Worm (Caenorhabditis elegans) whole organism, young adult: ENCODE measurements around the gene F37B4.10.

Source experiments
- B0261.1 ChIP-seq: sonication (generic microtip); optimal IDR thresholded peaks from 2 replicates; lab custom pipeline; 2016; ENCODE audit warnings: mild to moderate bottlenecking, missing genetic modification characterization, moderate library complexity, missing compliant biosample characterization
- C17E4.6 ChIP-seq: fragments of 200-800 bp; sonication (Bioruptor generic); IDR thresholded peaks from 2 replicates; pipeline ENCODE4 v1.3.6; 2022; ENCODE audit warnings: missing genetic modification reagents, missing genetic modification characterization, missing compliant biosample characterization
- F10E7.11 ChIP-seq: sonication (generic microtip); optimal IDR thresholded peaks from 2 replicates; lab custom pipeline; 2017; ENCODE audit warnings: mild to moderate bottlenecking, missing genetic modification characterization, moderate library complexity, missing compliant biosample characterization
- F22D6.2 ChIP-seq: sonication (generic microtip); optimal IDR thresholded peaks from 2 replicates; lab custom pipeline; 2016; ENCODE audit warnings: mild to moderate bottlenecking, missing genetic modification characterization, missing compliant biosample characterization
- F23B12.7 ChIP-seq: sonication (generic microtip); optimal IDR thresholded peaks from 2 replicates; lab custom pipeline; 2017; ENCODE audit warnings: missing genetic modification characterization, mild to moderate bottlenecking, missing compliant biosample characterization, antibody characterized with exemption, moderate library complexity; ENCODE audit not compliant: insufficient read depth
- F37B4.10 ChIP-seq: fragments of 200-800 bp; sonication (Bioruptor generic); IDR thresholded peaks from 2 replicates; pipeline ENCODE4 v1.3.6; 2022; ENCODE audit warnings: missing genetic modification characterization, missing compliant biosample characterization
- F49E8.2 ChIP-seq: sonication (generic microtip); optimal IDR thresholded peaks from 3 replicates; lab custom pipeline; 2017; ENCODE audit warnings: missing genetic modification characterization, mild to moderate bottlenecking, missing compliant biosample characterization, antibody characterized with exemption, moderate library complexity; ENCODE audit not compliant: insufficient read depth
- F52B5.7 ChIP-seq: sonication (generic microtip); optimal IDR thresholded peaks from 2 replicates; lab custom pipeline; 2016; ENCODE audit warnings: mild to moderate bottlenecking, missing genetic modification characterization, missing compliant biosample characterization
- T07F8.4 ChIP-seq: sonication (generic microtip); optimal IDR thresholded peaks from 2 replicates; lab custom pipeline; 2016; ENCODE audit warnings: mild to moderate bottlenecking, missing genetic modification characterization, moderate library complexity, missing compliant biosample characterization
- T26A5.8 ChIP-seq: sonication (generic microtip); optimal IDR thresholded peaks from 2 replicates; lab custom pipeline; 2016; ENCODE audit warnings: missing genetic modification characterization, missing compliant biosample characterization
- Y53F4B.3 ChIP-seq: fragments of 200-800 bp; sonication (Bioruptor generic); IDR thresholded peaks from 2 replicates; pipeline ENCODE4 v1.3.6; 2022; ENCODE audit warnings: missing genetic modification reagents, missing genetic modification characterization, missing compliant biosample characterization
- Y79H2A.3 ChIP-seq: fragments of 200-800 bp; sonication (Bioruptor generic); conservative IDR thresholded peaks from 2 replicates; pipeline ENCODE4 v1.3.6; 2022; ENCODE audit warnings: missing genetic modification reagents, missing genetic modification characterization, missing compliant biosample characterization
- ama-1 ChIP-seq, 3 experiments: fragments of 150-350 bp in 1 of 3; sonication (generic microtip) in 2 of 3; optimal IDR thresholded peaks; 2 replicates each; lab custom pipeline; 2014 to 2018; ENCODE audit warnings: missing biosample characterization in 2 of 3, missing genetic modification characterization in 2 of 3, missing genetic modification reagents in 2 of 3
- aptf-2 ChIP-seq: fragments of 200-800 bp; sonication (Bioruptor generic); conservative IDR thresholded peaks from 2 replicates; pipeline ENCODE4 v1.3.6; 2022; ENCODE audit warnings: missing genetic modification reagents, missing genetic modification characterization, missing compliant biosample characterization
- aptf-3 ChIP-seq: fragments of 200-800 bp; sonication (Bioruptor generic); IDR thresholded peaks from 2 replicates; pipeline ENCODE4 v1.3.6; 2022; ENCODE audit warnings: missing genetic modification characterization, missing compliant biosample characterization
- attf-6 ChIP-seq: fragments of 200-800 bp; sonication (Bioruptor generic); IDR thresholded peaks from 2 replicates; pipeline ENCODE4 v1.3.6; 2022; ENCODE audit warnings: missing genetic modification reagents, missing genetic modification characterization, missing compliant biosample characterization
- ceh-91 ChIP-seq: fragments of 200-800 bp; sonication (Bioruptor generic); IDR thresholded peaks from 2 replicates; pipeline ENCODE4 v1.3.6; 2022; ENCODE audit warnings: missing genetic modification reagents, missing genetic modification characterization, missing compliant biosample characterization
- dox-1 ChIP-seq: fragments of 200-800 bp; sonication (Bioruptor generic); IDR thresholded peaks from 2 replicates; pipeline ENCODE4 v1.3.6; 2022; ENCODE audit warnings: missing genetic modification reagents, missing genetic modification characterization, missing compliant biosample characterization
- dpl-1 ChIP-seq: fragments of 150-350 bp; optimal IDR thresholded peaks from 2 replicates; lab custom pipeline; 2014; ENCODE audit warnings: missing biosample characterization, missing genetic modification reagents, missing genetic modification characterization
- him-1 ChIP-seq: sonication (generic microtip); optimal IDR thresholded peaks from 2 replicates; lab custom pipeline; 2016; ENCODE audit warnings: missing genotype, missing genetic modification reagents, missing genetic modification characterization, missing compliant biosample characterization
- hrde-1 ChIP-seq: sonication (generic microtip); optimal IDR thresholded peaks from 2 replicates; lab custom pipeline; 2016; ENCODE audit warnings: missing genetic modification characterization, mild to moderate bottlenecking, missing compliant biosample characterization, moderate library complexity, missing genotype, missing genetic modification reagents, borderline replicate concordance
- hsf-1 ChIP-seq: fragments of 200-800 bp; sonication (Bioruptor generic); IDR thresholded peaks from 2 replicates; pipeline ENCODE4 v1.3.6; 2022; ENCODE audit warnings: missing genetic modification reagents, missing genetic modification characterization, missing compliant biosample characterization
- lin-26 ChIP-seq: fragments of 200-800 bp; sonication (Bioruptor generic); IDR thresholded peaks from 2 replicates; pipeline ENCODE4 v1.3.6; 2022; ENCODE audit warnings: missing genetic modification reagents, missing genetic modification characterization, missing compliant biosample characterization
- madf-3 ChIP-seq: fragments of 200-800 bp; sonication (Bioruptor generic); IDR thresholded peaks from 2 replicates; pipeline ENCODE4 v1.3.6; 2022; ENCODE audit warnings: missing genetic modification reagents, missing genetic modification characterization, missing compliant biosample characterization
- mes-4 ChIP-seq: sonication (generic microtip); optimal IDR thresholded peaks from 2 replicates; lab custom pipeline; 2016; ENCODE audit warnings: missing genotype, missing genetic modification characterization, missing compliant biosample characterization
- nfya-1 ChIP-seq: sonication (generic microtip); optimal IDR thresholded peaks from 2 replicates; lab custom pipeline; 2017; ENCODE audit warnings: antibody characterized with exemption, missing compliant biosample characterization, missing genetic modification characterization, borderline replicate concordance; ENCODE audit not compliant: insufficient read depth
- nhr-120 ChIP-seq: fragments of 200-800 bp; sonication (Bioruptor generic); IDR thresholded peaks from 2 replicates; pipeline ENCODE4 v1.3.6; 2022; ENCODE audit warnings: missing genetic modification characterization, missing compliant biosample characterization
- nhr-179 ChIP-seq: sonication (generic microtip); optimal IDR thresholded peaks from 2 replicates; lab custom pipeline; 2016; ENCODE audit warnings: mild to moderate bottlenecking, missing genetic modification characterization, missing compliant biosample characterization
- nhr-80 ChIP-seq: sonication (generic microtip); optimal IDR thresholded peaks from 2 replicates; lab custom pipeline; 2016; ENCODE audit warnings: missing genetic modification characterization, missing compliant biosample characterization
- pha-4 ChIP-seq: fragments of 150-350 bp; sonication (generic microtip); optimal IDR thresholded peaks from 2 replicates; lab custom pipeline; 2014; ENCODE audit warnings: missing biosample characterization, missing genetic modification reagents, missing genetic modification characterization
- rcor-1 ChIP-seq: fragments of 200-800 bp; sonication (Bioruptor generic); IDR thresholded peaks from 2 replicates; pipeline ENCODE4 v1.3.6; 2022; ENCODE audit warnings: missing genetic modification reagents, missing genetic modification characterization, missing compliant biosample characterization
- rpc-1 ChIP-seq, 2 experiments: fragments of 150-350 bp in 1 of 2; sonication (generic microtip) in 1 of 2; optimal IDR thresholded peaks; 2 replicates each; lab custom pipeline; 2014 to 2018; ENCODE audit warnings: missing biosample characterization in 1 of 2, missing genetic modification characterization in 1 of 2, missing genetic modification reagents in 1 of 2, missing genotype in 1 of 2
- snpc-1.1 ChIP-seq: sonication (generic microtip); optimal IDR thresholded peaks from 2 replicates; lab custom pipeline; 2017; ENCODE audit warnings: missing genetic modification characterization, mild to moderate bottlenecking, missing compliant biosample characterization, antibody characterized with exemption, moderate library complexity, missing genotype, missing genetic modification reagents; ENCODE audit not compliant: insufficient read depth
- snpc-1.3 ChIP-seq: sonication (generic microtip); optimal IDR thresholded peaks from 2 replicates; lab custom pipeline; 2017; ENCODE audit warnings: missing genetic modification characterization, mild to moderate bottlenecking, missing compliant biosample characterization, antibody characterized with exemption, moderate library complexity, missing genotype, missing genetic modification reagents; ENCODE audit not compliant: insufficient read depth
- tbp1 ChIP-seq: fragments of 200-800 bp; sonication (Bioruptor generic); optimal IDR thresholded peaks from 2 replicates; lab custom pipeline; 2018; ENCODE audit warnings: mild to moderate bottlenecking, missing genetic modification characterization, missing compliant biosample characterization
- tbx-9 ChIP-seq: sonication (generic microtip); optimal IDR thresholded peaks from 2 replicates; lab custom pipeline; 2016; ENCODE audit warnings: borderline replicate concordance, missing genetic modification characterization, inconsistent platforms, missing compliant biosample characterization
- xnd-1 ChIP-seq: sonication (generic microtip); optimal IDR thresholded peaks from 2 replicates; lab custom pipeline; 2016; ENCODE audit warnings: missing genotype, missing genetic modification reagents, missing genetic modification characterization, missing compliant biosample characterization
- zfh-2 ChIP-seq: fragments of 200-800 bp; sonication (Bioruptor generic); conservative IDR thresholded peaks from 2 replicates; pipeline ENCODE4 v1.3.6; 2022; ENCODE audit warnings: missing genetic modification reagents, missing genetic modification characterization, missing compliant biosample characterization
- ztf-22 ChIP-seq: fragments of 200-800 bp; sonication (Bioruptor generic); optimal IDR thresholded peaks from 2 replicates; lab custom pipeline; 2018; ENCODE audit warnings: mild to moderate bottlenecking, missing genetic modification characterization, moderate library complexity, missing compliant biosample characterization
- ztf-25 ChIP-seq: fragments of 200-800 bp; sonication (Bioruptor generic); IDR thresholded peaks from 2 replicates; pipeline ENCODE4 v1.3.6; 2022; ENCODE audit warnings: missing genetic modification reagents, missing genetic modification characterization, missing compliant biosample characterization

Gene F37B4.10

ce11 chrV:2888681-2889080 is 11.3 kb upstream of the F37B4.10 start, which contains the start of gene srw-4:
Gene srw-4, minus strand, starts transcription at chrV:2888781.
- no peak for TF ChIP-seq snpc-1.1 (tag; lab: Kevin White, UChicago)
- TF ChIP-seq C17E4.6 (GFP tag; lab: Robert Waterston, UW), result no peak
- no peak for TF ChIP-seq tbx-9 (tag; lab: Kevin White, UChicago)
- TF ChIP-seq nhr-179 (tag; lab: Kevin White, UChicago), result no peak
- no peak for TF ChIP-seq dox-1 (GFP tag; lab: Robert Waterston, UW)
- no peak for TF ChIP-seq F22D6.2
- no peak for TF ChIP-seq ama-1 (optimal IDR thresholded peaks at IDR 0.05; lab: Kevin White, UChicago)
- TF ChIP-seq ama-1 (GFP tag; optimal IDR thresholded peaks at IDR 0.05; lab: Kevin White, UChicago), result no peak
- no peak for TF ChIP-seq F23B12.7 (tag; lab: Kevin White, UChicago)
- TF ChIP-seq F37B4.10 (GFP tag; lab: Robert Waterston, UW), result no peak
- no peak for TF ChIP-seq rcor-1
- no peak for TF ChIP-seq tbp1
- TF ChIP-seq zfh-2 (GFP tag; lab: Robert Waterston, UW), result no peak
- no peak for TF ChIP-seq ceh-91
- no peak for TF ChIP-seq F52B5.7 (tag; lab: Kevin White, UChicago)
- TF ChIP-seq ztf-25, result no peak
- no peak for TF ChIP-seq T07F8.4
- TF ChIP-seq, all 124 proteins: peak for 0

- TF ChIP-seq mes-4 (tag; lab: Kevin White, UChicago) (no peak), xnd-1 (tag; lab: Kevin White, UChicago) (no peak), snpc-1.3 (tag; lab: Kevin White, UChicago) (no peak), attf-6 (GFP tag; lab: Robert Waterston, UW) (no peak), ztf-22 (no peak), nfya-1 (tag; lab: Kevin White, UChicago) (no peak), him-1 (no peak), Y79H2A.3 (no peak), lin-26 (GFP tag; lab: Robert Waterston, UW) (no peak), F10E7.11 (tag; lab: Kevin White, UChicago) (no peak)
- TF ChIP-seq, all 124 proteins: peak for 0
Observed at ce11 chrV:2888265-2888664, 10.9 kb upstream of the F37B4.10 start.

- TF ChIP-seq F22D6.2, result no peak
- TF ChIP-seq aptf-2 (GFP tag; lab: Robert Waterston, UW), result no peak
- no peak for TF ChIP-seq tbx-9 (tag; lab: Kevin White, UChicago)
- no peak for TF ChIP-seq ceh-91
- TF ChIP-seq rpc-1 (optimal IDR thresholded peaks at IDR 0.05; lab: Kevin White, UChicago), result no peak
- no peak for TF ChIP-seq rpc-1 (tag; optimal IDR thresholded peaks at IDR 0.05; lab: Kevin White, UChicago)
- TF ChIP-seq Y79H2A.3, result no peak
- no peak for TF ChIP-seq B0261.1
Observed at ce11 chrV:2884411-2884810, 7.0 kb upstream of the F37B4.10 start, which contains the start of gene sre-24. Gene sre-24, plus strand, starts transcription at chrV:2884711.

ce11 chrV:2883097-2883496 is 5.7 kb upstream of the F37B4.10 start:
- 0 out of 2 replicates have a peak, but pooled peaks have one; percentile 41 for TF ChIP-seq madf-3 (GFP tag; lab: Robert Waterston, UW)
- TF ChIP-seq hsf-1 (GFP tag; lab: Robert Waterston, UW), result no peak
- peak; percentile 96; the same call in 1 of the 2 replicates for TF ChIP-seq F37B4.10 (GFP tag; lab: Robert Waterston, UW)

ce11 chrV:2881565-2881964 is 4.2 kb upstream of the F37B4.10 start:
- TF ChIP-seq nhr-80 (tag; lab: Kevin White, UChicago) (peak; percentile 23), hrde-1 (tag; lab: Kevin White, UChicago) (no peak), Y53F4B.3 (GFP tag; lab: Robert Waterston, UW) (no peak), dpl-1 (GFP tag; lab: Kevin White, UChicago) (no peak), pha-4 (tag; lab: Kevin White, UChicago) (peak; percentile 34), aptf-3 (GFP tag; lab: Robert Waterston, UW) (no peak), F49E8.2 (tag; lab: Kevin White, UChicago) (no peak), nhr-120 (GFP tag; lab: Robert Waterston, UW) (no peak), T26A5.8 (no peak)
